Fruit fly (Drosophila melanogaster): Measurements from ENCODE around the gene Ucp4C.

DNA sequence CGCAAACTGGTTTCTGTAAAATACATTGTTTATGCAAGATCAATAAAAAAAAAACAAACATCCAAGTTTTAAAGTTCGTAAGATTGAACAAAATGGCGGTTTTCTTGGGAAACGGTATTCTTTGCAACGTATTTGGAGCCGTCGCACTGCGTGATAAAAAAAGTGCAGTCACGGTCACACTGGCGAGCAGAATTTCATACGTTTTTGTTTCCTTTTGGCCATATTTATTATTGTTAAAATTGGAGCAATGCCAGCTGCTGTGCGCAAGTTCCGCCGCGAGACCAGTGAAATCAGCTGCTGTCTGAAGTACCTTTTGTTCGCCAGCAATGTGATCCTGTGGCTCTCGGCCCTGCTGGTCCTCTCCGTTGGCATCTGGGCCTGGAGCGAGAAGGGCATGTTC is 31.7 kb downstream of the Ucp4C start, which contains the start of gene Tsp26A:
- TF ChIP-seq cnc (optimal IDR thresholded peaks at IDR 0.05) = no peak
- no peak for TF ChIP-seq CG12768 (GFP tag; optimal IDR thresholded peaks at IDR 0.05)
- no peak for TF ChIP-seq bab1 (GFP tag; optimal IDR thresholded peaks at IDR 0.05)
- no peak for TF ChIP-seq cic (GFP tag; optimal IDR thresholded peaks at IDR 0.05)
- TF ChIP-seq Mnt (GFP tag; optimal IDR thresholded peaks at IDR 0.05) = no peak
- TF ChIP-seq CG33017 (tag; optimal IDR thresholded peaks at IDR 0.05) = no peak
- TF ChIP-seq CG7045 (GFP tag; optimal IDR thresholded peaks at IDR 0.05) = no peak
- TF ChIP-seq ovo (GFP tag; optimal IDR thresholded peaks at IDR 0.05) = no peak
- no peak for TF ChIP-seq CG7101 (tag; optimal IDR thresholded peaks at IDR 0.05)
- no peak for TF ChIP-seq kay (GFP tag; ENCODE audit: borderline replicate concordance)
- no peak for TF ChIP-seq pad (GFP tag; optimal IDR thresholded peaks at IDR 0.05)
- TF ChIP-seq Clk (GFP tag; optimal IDR thresholded peaks at IDR 0.05) = no peak
- no peak for TF ChIP-seq Crg-1 (GFP tag; optimal IDR thresholded peaks at IDR 0.05)
